Fruit fly (Drosophila melanogaster) whole organism, adult: ENCODE results near the gene NLaz.

Experiments used
- CG12768 ChIP-seq: fragments of 200-800 bp; sonication (Bioruptor generic); optimal IDR thresholded peaks from 2 replicates; lab custom pipeline; 2017; ENCODE audit warnings: missing biosample characterization, missing genetic modification characterization, mild to moderate bottlenecking, moderate library complexity, missing genetic modification reagents
- CG33017 ChIP-seq: fragments of 200-800 bp; sonication (Bioruptor generic); optimal IDR thresholded peaks from 2 replicates; lab custom pipeline; 2018; ENCODE audit warnings: missing biosample characterization, mild to moderate bottlenecking, missing genetic modification characterization, moderate library complexity
- CG5204 ChIP-seq: fragments of 200-800 bp; sonication (Bioruptor generic); optimal IDR thresholded peaks from 2 replicates; lab custom pipeline; 2016; ENCODE audit warnings: missing biosample characterization, missing genetic modification characterization
- CG7045 ChIP-seq: fragments of 200-800 bp; sonication (Bioruptor generic); optimal IDR thresholded peaks from 2 replicates; lab custom pipeline; 2017; ENCODE audit warnings: missing biosample characterization, mild to moderate bottlenecking, missing genetic modification characterization
- CG7101 ChIP-seq: fragments of 200-800 bp; sonication (Bioruptor generic); optimal IDR thresholded peaks from 2 replicates; lab custom pipeline; 2018; ENCODE audit warnings: missing biosample characterization, mild to moderate bottlenecking, missing genetic modification characterization, moderate library complexity
- bab1 ChIP-seq: fragments of 200-800 bp; sonication (Bioruptor generic); optimal IDR thresholded peaks from 3 replicates; lab custom pipeline; 2019; ENCODE audit warnings: missing biosample characterization, mild to moderate bottlenecking, missing genetic modification characterization, moderate library complexity
- kay ChIP-seq: fragments of 200-800 bp; sonication (Bioruptor generic); peaks from one replicate; lab custom pipeline; 2016; ENCODE audit warnings: missing biosample characterization, missing genetic modification characterization, borderline replicate concordance
- ovo ChIP-seq: fragments of 200-800 bp; sonication (Bioruptor generic); optimal IDR thresholded peaks from 2 replicates; lab custom pipeline; 2016; ENCODE audit warnings: missing biosample characterization, missing genetic modification characterization

DNA sequence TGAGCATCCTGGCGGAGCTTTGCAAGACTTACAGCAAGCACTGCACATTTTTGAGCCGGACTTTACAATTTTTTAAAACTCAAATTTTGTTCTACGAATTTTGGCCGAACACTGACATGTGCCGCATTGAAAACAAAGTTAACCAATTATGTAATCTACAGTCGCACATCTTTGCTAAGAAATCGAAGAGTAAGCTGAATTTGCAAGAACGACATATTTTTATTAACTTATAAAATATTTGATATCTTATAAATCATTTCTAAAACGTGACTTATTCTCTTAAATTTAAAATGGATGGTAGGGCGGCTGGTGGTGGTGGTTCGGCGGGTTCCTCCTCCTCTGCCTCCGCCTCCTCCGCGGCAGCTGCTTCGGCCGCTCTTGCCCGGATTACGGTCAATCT, 8.9 kb downstream of the NLaz start, which contains the start of gene CG5556:
- no peak for TF ChIP-seq CG7101
- no peak for TF ChIP-seq CG5204 (GFP tag; lab: Kevin White, UChicago)
- no peak for TF ChIP-seq ovo
- no peak for TF ChIP-seq CG12768 (GFP tag; lab: Kevin White, UChicago)
- TF ChIP-seq CG33017 (tag; lab: Kevin White, UChicago) = no peak
- no peak for TF ChIP-seq kay
- no peak for TF ChIP-seq CG7045 (GFP tag; lab: Kevin White, UChicago)
- TF ChIP-seq bab1 (GFP tag; lab: Kevin White, UChicago) = no peak
